Fruit fly (Drosophila melanogaster) whole organism, wandering third instar larva: Measurements from ENCODE around the gene CG9664.

Source experiments
- Abd-B ChIP-seq: fragments of >200 bp; optimal IDR thresholded peaks from 2 replicates; lab custom pipeline; 2017; ENCODE audit warnings: missing biosample characterization, missing genetic modification characterization
- CG32264 ChIP-seq: fragments of 200-800 bp; sonication (Bioruptor generic); optimal IDR thresholded peaks from 2 replicates; lab custom pipeline; 2016; ENCODE audit warnings: missing biosample characterization, missing genetic modification characterization
- CG9705 ChIP-seq: fragments of 200-800 bp; sonication (Bioruptor generic); optimal IDR thresholded peaks from 2 replicates; lab custom pipeline; 2018; ENCODE audit warnings: missing biosample characterization, mild to moderate bottlenecking, missing genetic modification characterization
- CrebA ChIP-seq: fragments of 200-800 bp; sonication (Bioruptor generic); optimal IDR thresholded peaks from 2 replicates; lab custom pipeline; 2016; ENCODE audit warnings: missing biosample characterization, mild to moderate bottlenecking, missing genetic modification characterization, borderline replicate concordance
- Dfd ChIP-seq: fragments of >200 bp; optimal IDR thresholded peaks from 2 replicates; lab custom pipeline; 2017; ENCODE audit warnings: missing biosample characterization, missing genetic modification characterization
- GATAd ChIP-seq: sonication (Bioruptor generic); optimal IDR thresholded peaks from 2 replicates; lab custom pipeline; 2016; ENCODE audit warnings: missing biosample characterization, missing genetic modification characterization
- HLH106 ChIP-seq: fragments of 200-800 bp; optimal IDR thresholded peaks from 3 replicates; lab custom pipeline; 2019; ENCODE audit warnings: missing biosample characterization, mild to moderate bottlenecking, missing genetic modification characterization, moderate library complexity
- Hnf4 ChIP-seq: fragments of 200-800 bp; sonication (Bioruptor generic); optimal IDR thresholded peaks from 2 replicates; lab custom pipeline; 2016; ENCODE audit warnings: missing biosample characterization, mild to moderate bottlenecking, missing genetic modification characterization
- Hr78 ChIP-seq: fragments of >200 bp; optimal IDR thresholded peaks from 2 replicates; lab custom pipeline; 2017; ENCODE audit warnings: missing biosample characterization, missing genetic modification characterization
- Hr83 ChIP-seq: fragments of 200-300 bp; sonication (Bioruptor generic); optimal IDR thresholded peaks from 2 replicates; lab custom pipeline; 2016; ENCODE audit warnings: missing biosample characterization, mild to moderate bottlenecking, missing genetic modification characterization, moderate library complexity; ENCODE audit not compliant: poor library complexity, severe bottlenecking
- Jra ChIP-seq: sonication (Bioruptor generic); optimal IDR thresholded peaks from 2 replicates; lab custom pipeline; 2016; ENCODE audit warnings: missing biosample characterization, missing genetic modification characterization
- Mio ChIP-seq: sonication (Bioruptor generic); optimal IDR thresholded peaks from 2 replicates; lab custom pipeline; 2016; ENCODE audit warnings: missing biosample characterization, missing genetic modification characterization
- N ChIP-seq: fragments of >200 bp; optimal IDR thresholded peaks from 2 replicates; lab custom pipeline; 2018; ENCODE audit warnings: missing biosample characterization, missing external identifiers, missing genetic modification characterization
- OdsH ChIP-seq: fragments of 200-800 bp; sonication (Bioruptor generic); optimal IDR thresholded peaks from 2 replicates; lab custom pipeline; 2016; ENCODE audit warnings: missing biosample characterization, mild to moderate bottlenecking, missing genetic modification characterization
- Rel ChIP-seq, 2 experiments: fragments of 200-800 bp; sonication (Bioruptor generic) in 1 of 2; optimal IDR thresholded peaks; 2 replicates in 1 of 2; 3 replicates in 1 of 2; lab custom pipeline; 2016 to 2019; ENCODE audit warnings: mild to moderate bottlenecking in 2 of 2, missing biosample characterization in 2 of 2, missing genetic modification characterization in 2 of 2, moderate library complexity in 1 of 2
- Sp1 ChIP-seq: fragments of 200-800 bp; sonication (Bioruptor generic); optimal IDR thresholded peaks from 3 replicates; lab custom pipeline; 2019; ENCODE audit warnings: missing biosample characterization, mild to moderate bottlenecking, missing genetic modification characterization, moderate library complexity
- Vsx2 ChIP-seq: fragments of 200-300, 225-300 bp; sonication (Bioruptor generic); optimal IDR thresholded peaks from 2 replicates; lab custom pipeline; 2018; ENCODE audit warnings: missing biosample characterization, missing genetic modification characterization; ENCODE audit not compliant: partially characterized antibody
- br ChIP-seq: fragments of 200-800 bp; sonication (Bioruptor generic); optimal IDR thresholded peaks from 2 replicates; lab custom pipeline; 2016; ENCODE audit warnings: missing biosample characterization, missing genetic modification characterization
- brk ChIP-seq: fragments of 200-800 bp; sonication (Bioruptor generic); optimal IDR thresholded peaks from 2 replicates; lab custom pipeline; 2016; ENCODE audit warnings: missing biosample characterization, mild to moderate bottlenecking, missing genetic modification characterization
- dl ChIP-seq, 2 experiments: fragments of 175-275, 200-275 bp in 1 of 2; fragments of 200-275 bp in 1 of 2; sonication (Bioruptor generic); optimal IDR thresholded peaks; lab custom pipeline; 2018; ENCODE audit warnings: mild to moderate bottlenecking in 2 of 2, missing biosample characterization in 2 of 2, missing genetic modification characterization in 2 of 2, moderate library complexity in 2 of 2; ENCODE audit not compliant: partially characterized antibody in 2 of 2, insufficient read depth in 1 of 2
- dmrt93B ChIP-seq: fragments of 200-800 bp; sonication (Bioruptor generic); optimal IDR thresholded peaks from 2 replicates; lab custom pipeline; 2018; ENCODE audit warnings: missing biosample characterization, mild to moderate bottlenecking, missing genetic modification characterization
- ey ChIP-seq: fragments of 200-800 bp; sonication (Bioruptor generic); optimal IDR thresholded peaks from 2 replicates; lab custom pipeline; 2016; ENCODE audit warnings: missing biosample characterization, missing genetic modification characterization
- foxo ChIP-seq, 2 experiments: fragments of 200-800 bp; sonication (Bioruptor generic); optimal IDR thresholded peaks; 2 replicates in 1 of 2; 3 replicates in 1 of 2; lab custom pipeline; 2016 to 2017; ENCODE audit warnings: missing biosample characterization in 2 of 2, missing genetic modification characterization in 2 of 2
- fru ChIP-seq: fragments of 200-800 bp; sonication (Bioruptor generic); optimal IDR thresholded peaks from 3 replicates; lab custom pipeline; 2016; ENCODE audit warnings: missing biosample characterization, mild to moderate bottlenecking, missing genetic modification characterization
- h ChIP-seq: fragments of 200-800 bp; sonication (Bioruptor generic); optimal IDR thresholded peaks from 3 replicates; lab custom pipeline; 2016; ENCODE audit warnings: missing biosample characterization, mild to moderate bottlenecking, missing genetic modification characterization
- jim ChIP-seq: fragments of 175-275, 200-325 bp; sonication (Bioruptor generic); optimal IDR thresholded peaks from 2 replicates; lab custom pipeline; 2016; ENCODE audit warnings: missing biosample characterization, mild to moderate bottlenecking, missing genetic modification characterization
- lola ChIP-seq: fragments of >200 bp; optimal IDR thresholded peaks from 2 replicates; lab custom pipeline; 2017; ENCODE audit warnings: missing biosample characterization, missing genetic modification characterization
- pan ChIP-seq: fragments of >200 bp; optimal IDR thresholded peaks from 2 replicates; lab custom pipeline; 2017
- psq ChIP-seq: fragments of 200-800 bp; sonication (Bioruptor generic); optimal IDR thresholded peaks from 3 replicates; lab custom pipeline; 2017; ENCODE audit warnings: missing biosample characterization, mild to moderate bottlenecking, missing genetic modification characterization, moderate library complexity
- rgr ChIP-seq: fragments of 200-800 bp; sonication (Bioruptor generic); optimal IDR thresholded peaks from 3 replicates; lab custom pipeline; 2016; ENCODE audit warnings: missing biosample characterization, mild to moderate bottlenecking, missing genetic modification characterization
- sage ChIP-seq: fragments of 200-800 bp; sonication (Bioruptor generic); optimal IDR thresholded peaks from 2 replicates; lab custom pipeline; 2016; ENCODE audit warnings: missing biosample characterization, mild to moderate bottlenecking, missing genetic modification characterization
- sv ChIP-seq: fragments of 200-800 bp; sonication (Bioruptor generic); optimal IDR thresholded peaks from 3 replicates; lab custom pipeline; 2016; ENCODE audit warnings: missing biosample characterization, missing genetic modification characterization
- tai ChIP-seq: sonication (Bioruptor generic); optimal IDR thresholded peaks from 2 replicates; lab custom pipeline; 2016; ENCODE audit warnings: missing biosample characterization, missing genetic modification characterization
- woc ChIP-seq: sonication (Bioruptor generic); optimal IDR thresholded peaks from 2 replicates; lab custom pipeline; 2016; ENCODE audit warnings: missing biosample characterization, mild to moderate bottlenecking, missing genetic modification characterization

CG9664 gene

DNA sequence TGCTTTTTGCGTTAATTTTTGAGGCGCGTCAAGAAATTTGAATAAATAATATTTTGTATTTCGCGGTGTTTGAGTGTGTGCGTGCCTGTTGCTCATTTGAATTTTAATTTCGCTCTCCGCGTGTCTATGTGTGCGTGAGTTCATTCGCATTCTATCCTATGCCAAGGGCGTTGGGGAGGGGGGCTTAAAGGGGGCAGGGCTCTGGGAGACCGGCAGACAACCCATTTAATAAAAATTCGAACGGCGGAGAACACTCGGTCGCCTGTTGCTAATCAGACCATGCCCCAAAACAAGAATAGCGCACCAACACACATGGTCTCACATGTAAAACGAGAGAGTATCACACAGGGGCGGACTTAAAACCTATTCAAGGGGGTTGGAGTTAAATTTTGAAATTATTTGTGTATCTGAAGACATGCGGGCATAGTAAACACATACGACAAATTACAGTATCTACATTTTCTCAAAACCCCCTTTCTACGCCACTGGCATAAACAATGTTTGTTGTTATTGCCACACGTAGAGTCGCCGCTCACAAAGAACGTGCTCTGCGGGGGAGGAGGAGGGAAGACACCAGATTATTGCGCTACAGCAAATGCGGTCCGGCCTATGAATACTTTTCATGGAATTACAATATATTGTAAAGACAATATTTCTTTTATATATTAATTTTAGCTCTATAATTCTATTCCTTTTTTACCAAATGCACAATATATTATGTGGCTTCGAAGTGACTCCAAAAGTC, 7.4 kb upstream of the CG9664 start (continued):
- peak; percentile 97 for TF ChIP-seq brk
- TF ChIP-seq Hr83 (GFP tag; lab: Kevin White, UChicago): peak; percentile 99
- TF ChIP-seq sv (GFP tag; lab: Kevin White, UChicago): peak; percentile 100
- TF ChIP-seq sage: peak; percentile 99
- peak in 1 of 2 experiments; percentile 7 for TF ChIP-seq dl (GFP tag; optimal IDR thresholded peaks at IDR 0.05; lab: Kevin White, UChicago; ENCODE audit: insufficient read depth in 1 of 2, partially characterized antibody in 2 of 2)
- no peak for TF ChIP-seq Abd-B (GFP tag; lab: Kevin White, UChicago)
- peak; percentile 99 for TF ChIP-seq psq (GFP tag; lab: Kevin White, UChicago)
- TF ChIP-seq HLH106 (tag; lab: Kevin White, UChicago): peak; percentile 100
- peak; percentile 100 for TF ChIP-seq CG9705 (GFP tag; lab: Kevin White, UChicago)
- TF ChIP-seq GATAd (GFP tag; lab: Kevin White, UChicago): peak; percentile 98
- TF ChIP-seq, all 38 proteins: peak for 33

DNA sequence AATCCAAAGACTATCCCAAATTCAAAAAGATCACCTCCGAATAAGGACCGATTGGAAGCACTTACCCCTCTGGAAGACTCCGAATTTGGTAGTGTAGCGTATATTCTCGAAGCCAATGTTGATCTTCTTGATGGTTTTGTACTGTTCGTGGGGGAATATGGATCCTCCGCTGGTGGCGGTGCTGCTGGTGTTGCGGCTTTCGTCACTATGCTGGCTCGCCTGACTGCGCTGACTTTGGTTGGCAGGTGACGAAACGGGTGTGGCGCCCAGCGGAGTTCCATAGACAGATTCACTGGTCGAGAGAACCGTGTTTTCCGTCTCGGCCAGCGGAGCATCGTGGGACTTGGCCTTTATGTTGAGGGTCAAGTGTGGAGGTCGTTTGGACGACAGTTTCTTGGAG, 6.6 kb upstream of the CG9664 start:
- TF ChIP-seq dl (GFP tag; optimal IDR thresholded peaks at IDR 0.05; lab: Kevin White, UChicago; ENCODE audit: insufficient read depth in 1 of 2, partially characterized antibody in 2 of 2): no peak
- TF ChIP-seq br (GFP tag; lab: Kevin White, UChicago): no peak
- no peak for TF ChIP-seq jim (GFP tag; lab: Kevin White, UChicago)
- no peak for TF ChIP-seq sage
- TF ChIP-seq h: no peak
- TF ChIP-seq Vsx2: no peak
- no peak for TF ChIP-seq GATAd (GFP tag; lab: Kevin White, UChicago)
- TF ChIP-seq pan (lab: Kevin White, UChicago): no peak
- TF ChIP-seq Mio (GFP tag; lab: Kevin White, UChicago): no peak
- TF ChIP-seq Hr83 (GFP tag; lab: Kevin White, UChicago): no peak
- TF ChIP-seq Hnf4 (GFP tag; lab: Kevin White, UChicago): no peak
- TF ChIP-seq lola (GFP tag; lab: Kevin White, UChicago): no peak
- no peak for TF ChIP-seq fru (GFP tag; lab: Kevin White, UChicago)
- TF ChIP-seq Jra (GFP tag; lab: Kevin White, UChicago): no peak
- TF ChIP-seq rgr (GFP tag; lab: Kevin White, UChicago): no peak
- TF ChIP-seq psq (GFP tag; lab: Kevin White, UChicago): no peak
- TF ChIP-seq foxo (GFP tag; optimal IDR thresholded peaks at IDR 0.05; lab: Kevin White, UChicago): no peak
- TF ChIP-seq tai (GFP tag; lab: Kevin White, UChicago): no peak

DNA sequence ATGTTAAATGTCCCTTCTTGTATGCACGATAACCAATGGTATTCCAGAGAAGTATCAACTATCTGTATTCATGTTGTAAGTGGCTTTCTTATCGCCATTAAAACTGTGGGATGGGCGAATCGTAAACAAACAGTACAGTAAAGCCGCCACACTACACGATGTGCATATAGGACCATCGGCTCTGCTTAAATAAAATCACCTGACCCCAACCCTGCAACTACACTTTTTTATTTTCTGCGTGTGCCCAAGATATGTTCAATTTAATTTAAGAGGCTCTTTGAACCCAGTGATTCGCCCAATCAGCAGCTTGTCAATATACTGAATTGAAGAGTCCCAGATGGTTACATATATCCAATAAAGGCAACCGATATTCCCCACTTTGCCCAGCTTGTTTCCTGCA, 5.3 kb upstream of the CG9664 start:
- TF ChIP-seq Sp1 (GFP tag; lab: Kevin White, UChicago): no peak
- no peak for TF ChIP-seq foxo (GFP tag; optimal IDR thresholded peaks at IDR 0.05; lab: Kevin White, UChicago)
- no peak for TF ChIP-seq HLH106 (tag; lab: Kevin White, UChicago)
- no peak for TF ChIP-seq Abd-B (GFP tag; lab: Kevin White, UChicago)
- no peak for TF ChIP-seq Hr78 (GFP tag; lab: Kevin White, UChicago)
- no peak for TF ChIP-seq lola (GFP tag; lab: Kevin White, UChicago)
- no peak for TF ChIP-seq CG32264 (GFP tag; lab: Kevin White, UChicago)
- no peak for TF ChIP-seq brk
- TF ChIP-seq Mio (GFP tag; lab: Kevin White, UChicago): no peak
- TF ChIP-seq dmrt93B (GFP tag; lab: Kevin White, UChicago): no peak
- TF ChIP-seq N: no peak
- no peak for TF ChIP-seq woc (GFP tag; lab: Kevin White, UChicago)
- TF ChIP-seq CrebA (GFP tag; lab: Kevin White, UChicago): no peak
- TF ChIP-seq psq (GFP tag; lab: Kevin White, UChicago): no peak

DNA sequence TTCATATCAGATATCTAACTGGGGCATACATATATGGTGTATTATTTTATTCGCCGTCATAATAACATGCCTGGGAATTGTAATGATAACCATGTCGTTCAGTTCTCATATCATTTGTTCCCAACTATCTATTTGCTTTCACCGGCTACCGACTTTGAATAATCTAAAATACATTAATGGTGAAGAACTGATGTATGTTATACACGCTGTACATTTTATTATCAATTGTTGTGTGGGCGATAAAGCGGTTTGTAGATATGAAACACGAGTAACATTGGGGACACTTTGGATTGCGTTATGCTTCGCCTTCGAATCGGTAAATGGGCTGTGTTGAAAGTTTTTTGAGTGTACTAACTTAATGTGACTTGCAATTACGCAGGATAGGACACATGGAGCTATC, 4.6 kb upstream of the CG9664 start:
- TF ChIP-seq CG9705 (GFP tag; lab: Kevin White, UChicago) (no peak), GATAd (GFP tag; lab: Kevin White, UChicago) (no peak), lola (GFP tag; lab: Kevin White, UChicago) (no peak), tai (GFP tag; lab: Kevin White, UChicago) (no peak), fru (GFP tag; lab: Kevin White, UChicago) (no peak), OdsH (GFP tag; lab: Kevin White, UChicago) (no peak), Dfd (GFP tag; lab: Kevin White, UChicago) (no peak), ey (GFP tag; lab: Kevin White, UChicago) (no peak), Rel (GFP tag; optimal IDR thresholded peaks at IDR 0.05; lab: Kevin White, UChicago) (no peak), Rel (tag; optimal IDR thresholded peaks at IDR 0.05; lab: Kevin White, UChicago) (no peak), Jra (GFP tag; lab: Kevin White, UChicago) (no peak), sv (GFP tag; lab: Kevin White, UChicago) (no peak), Hnf4 (GFP tag; lab: Kevin White, UChicago) (no peak), foxo (GFP tag; optimal IDR thresholded peaks at IDR 0.05; lab: Kevin White, UChicago) (no peak), rgr (GFP tag; lab: Kevin White, UChicago) (no peak), woc (GFP tag; lab: Kevin White, UChicago) (no peak)
